Fruit fly (Drosophila melanogaster) whole organism, embryonic: ENCODE measurements around the gene CG14367.

Experiments used
- Aef1 ChIP-seq: fragments of 200-800 bp; sonication (Bioruptor generic); IDR thresholded peaks from 3 replicates; pipeline ENCODE4 v1.3.6; 2022; ENCODE audit warnings: missing biosample characterization, missing genetic modification characterization
- BtbVII ChIP-seq: fragments of 200-800 bp; sonication (Bioruptor generic); optimal IDR thresholded peaks from 3 replicates; lab custom pipeline; 2017; ENCODE audit warnings: missing biosample characterization, mild to moderate bottlenecking, missing genetic modification characterization
- CG10267 ChIP-seq: fragments of 200-800 bp; sonication (Bioruptor generic); optimal IDR thresholded peaks from 2 replicates; lab custom pipeline; 2018; ENCODE audit warnings: missing biosample characterization, mild to moderate bottlenecking, missing genetic modification characterization, moderate library complexity
- CG10543 ChIP-seq: fragments of 200-800 bp; sonication (Bioruptor generic); optimal IDR thresholded peaks from 3 replicates; lab custom pipeline; 2017; ENCODE audit warnings: missing biosample characterization, mild to moderate bottlenecking, missing genetic modification characterization, moderate library complexity
- CG12104 ChIP-seq: fragments of 200-800 bp; sonication (Bioruptor generic); optimal IDR thresholded peaks from 3 replicates; lab custom pipeline; 2016; ENCODE audit warnings: missing biosample characterization, missing genetic modification characterization
- CG13296 ChIP-seq: fragments of 200-800 bp; sonication (Bioruptor generic); optimal IDR thresholded peaks from 3 replicates; lab custom pipeline; 2018; ENCODE audit warnings: missing biosample characterization, mild to moderate bottlenecking, missing genetic modification characterization
- CG13894 ChIP-seq: fragments of 200-800 bp; sonication (Bioruptor generic); optimal IDR thresholded peaks from 3 replicates; lab custom pipeline; 2018; ENCODE audit warnings: missing biosample characterization, mild to moderate bottlenecking, missing genetic modification characterization, moderate library complexity
- CG14050 ChIP-seq: fragments of 200-800 bp; sonication (Bioruptor generic); IDR thresholded peaks from 3 replicates; pipeline ENCODE4 v1.3.6; 2022; ENCODE audit warnings: missing biosample characterization, missing genetic modification characterization
- CG14667 ChIP-seq: fragments of 200-800 bp; sonication (Bioruptor generic); IDR thresholded peaks from 2 replicates; pipeline ENCODE4 v1.3.6; 2022; ENCODE audit warnings: missing biosample characterization, missing genetic modification characterization
- CG15011 ChIP-seq: fragments of 200-800 bp; sonication (Bioruptor generic); optimal IDR thresholded peaks from 3 replicates; lab custom pipeline; 2018; ENCODE audit warnings: missing biosample characterization, mild to moderate bottlenecking, missing genetic modification characterization
- CG15479 ChIP-seq: fragments of 200-800 bp; sonication (Bioruptor generic); optimal IDR thresholded peaks from 3 replicates; lab custom pipeline; 2019; ENCODE audit warnings: missing biosample characterization, mild to moderate bottlenecking, missing genetic modification characterization, moderate library complexity
- CG15601 ChIP-seq: fragments of 200-800 bp; sonication (Bioruptor generic); optimal IDR thresholded peaks from 3 replicates; lab custom pipeline; 2019; ENCODE audit warnings: missing biosample characterization, mild to moderate bottlenecking, missing genetic modification characterization, moderate library complexity
- CG17385 ChIP-seq: fragments of 200-800 bp; sonication (Bioruptor generic); optimal IDR thresholded peaks from 3 replicates; lab custom pipeline; 2018; ENCODE audit warnings: missing biosample characterization, mild to moderate bottlenecking, missing genetic modification characterization
- CG1832 ChIP-seq: fragments of 200-800 bp; sonication (Bioruptor generic); optimal IDR thresholded peaks from 2 replicates; lab custom pipeline; 2017; ENCODE audit warnings: missing biosample characterization, mild to moderate bottlenecking, missing genetic modification characterization, inconsistent platforms
- CG3065 ChIP-seq: fragments of 200-800 bp; sonication (Bioruptor generic); optimal IDR thresholded peaks from 2 replicates; lab custom pipeline; 2016; ENCODE audit warnings: missing biosample characterization, missing genetic modification characterization
- CG3163 ChIP-seq: fragments of 200-800 bp; sonication (Bioruptor generic); optimal IDR thresholded peaks from 3 replicates; lab custom pipeline; 2016; ENCODE audit warnings: missing biosample characterization, missing genetic modification characterization
- CG34422 ChIP-seq: fragments of 200-800 bp; sonication (Bioruptor generic); IDR thresholded peaks from 3 replicates; pipeline ENCODE4 v1.3.6; 2022; ENCODE audit warnings: missing biosample characterization, missing genetic modification characterization
- CG6272 ChIP-seq: fragments of 200-800 bp; sonication (Bioruptor generic); IDR thresholded peaks from 2 replicates; pipeline ENCODE4 v1.3.6; 2022; ENCODE audit warnings: missing biosample characterization, missing genetic modification characterization
- CG6683 ChIP-seq: fragments of 200-800 bp; sonication (Bioruptor generic); optimal IDR thresholded peaks from 2 replicates; lab custom pipeline; 2017; ENCODE audit warnings: missing biosample characterization, mild to moderate bottlenecking, missing genetic modification characterization, missing genetic modification reagents
- CG7556 ChIP-seq: fragments of 200-800 bp; sonication (Bioruptor generic); optimal IDR thresholded peaks from 2 replicates; lab custom pipeline; 2017; ENCODE audit warnings: missing biosample characterization, mild to moderate bottlenecking, missing genetic modification characterization
- CG8089 ChIP-seq: fragments of 200-800 bp; sonication (Bioruptor generic); optimal IDR thresholded peaks from 3 replicates; lab custom pipeline; 2016; ENCODE audit warnings: missing biosample characterization, missing genetic modification characterization
- D19B ChIP-seq: fragments of 200-800 bp; sonication (Bioruptor generic); optimal IDR thresholded peaks from 2 replicates; lab custom pipeline; 2017; ENCODE audit warnings: missing biosample characterization, mild to moderate bottlenecking, missing genetic modification characterization
- Dad ChIP-seq: fragments of 200-800 bp; sonication (Bioruptor generic); optimal IDR thresholded peaks from 3 replicates; lab custom pipeline; 2016; ENCODE audit warnings: missing biosample characterization, missing genetic modification characterization
- Dp ChIP-seq: fragments of 200-800 bp; sonication (Bioruptor generic); optimal IDR thresholded peaks from 2 replicates; lab custom pipeline; 2018; ENCODE audit warnings: missing biosample characterization, mild to moderate bottlenecking, missing genetic modification characterization, moderate library complexity
- Hr51 ChIP-seq, 2 experiments: fragments of 200-800 bp; sonication (Bioruptor generic); optimal IDR thresholded peaks; 2 replicates in 1 of 2; 3 replicates in 1 of 2; lab custom pipeline; 2016 to 2018; ENCODE audit warnings: missing biosample characterization in 2 of 2, missing genetic modification characterization in 2 of 2, mild to moderate bottlenecking in 1 of 2, moderate library complexity in 1 of 2
- MESR4 ChIP-seq: fragments of 200-800 bp; sonication (Bioruptor generic); optimal IDR thresholded peaks from 2 replicates; lab custom pipeline; 2018; ENCODE audit warnings: missing biosample characterization, mild to moderate bottlenecking, missing genetic modification characterization, moderate library complexity
- Mrtf ChIP-seq: fragments of 200-800 bp; sonication (Bioruptor generic); IDR thresholded peaks from 3 replicates; pipeline ENCODE4 v1.3.6; 2022; ENCODE audit warnings: missing biosample characterization, missing genetic modification characterization
- Opbp ChIP-seq: fragments of 200-800 bp; sonication (Bioruptor generic); IDR thresholded peaks from 3 replicates; pipeline ENCODE4 v1.3.6; 2022; ENCODE audit warnings: missing biosample characterization, missing genetic modification characterization; ENCODE audit not compliant: partially characterized antibody
- Sox102F ChIP-seq: fragments of 200-800 bp; sonication (Bioruptor generic); optimal IDR thresholded peaks from 2 replicates; lab custom pipeline; 2018; ENCODE audit warnings: missing biosample characterization, mild to moderate bottlenecking, missing genetic modification characterization, moderate library complexity
- YL-1 ChIP-seq: fragments of 200-800 bp; sonication (Bioruptor generic); optimal IDR thresholded peaks from 3 replicates; lab custom pipeline; 2017; ENCODE audit warnings: missing biosample characterization, mild to moderate bottlenecking, missing genetic modification characterization
- bowl ChIP-seq: fragments of 200-800 bp; sonication (Bioruptor generic); IDR thresholded peaks from 2 replicates; pipeline ENCODE4 v1.3.6; 2022; ENCODE audit warnings: missing biosample characterization, missing genetic modification characterization
- ci ChIP-seq: fragments of 200-800 bp; sonication (Bioruptor generic); IDR thresholded peaks from 3 replicates; pipeline ENCODE4 v1.3.6; 2022; ENCODE audit warnings: missing biosample characterization, missing genetic modification characterization
- ems ChIP-seq: fragments of 200-800 bp; sonication (Bioruptor generic); optimal IDR thresholded peaks from 3 replicates; lab custom pipeline; 2016; ENCODE audit warnings: missing biosample characterization, missing genetic modification characterization
- her ChIP-seq: fragments of 200-800 bp; sonication (Bioruptor generic); optimal IDR thresholded peaks from 2 replicates; lab custom pipeline; 2016; ENCODE audit warnings: missing biosample characterization, missing genetic modification characterization
- kay ChIP-seq: fragments of 200-800 bp; sonication (Bioruptor generic); optimal IDR thresholded peaks from 2 replicates; lab custom pipeline; 2016; ENCODE audit warnings: missing biosample characterization, missing genetic modification characterization
- nerfin-1 ChIP-seq: fragments of 200-800 bp; sonication (Bioruptor generic); optimal IDR thresholded peaks from 3 replicates; lab custom pipeline; 2019; ENCODE audit warnings: missing biosample characterization, mild to moderate bottlenecking, missing genetic modification characterization, moderate library complexity
- oc ChIP-seq: fragments of 200-800 bp; sonication (Bioruptor generic); optimal IDR thresholded peaks from 2 replicates; lab custom pipeline; 2018; ENCODE audit warnings: missing biosample characterization, mild to moderate bottlenecking, missing genetic modification characterization, moderate library complexity
- org-1 ChIP-seq: fragments of 200-800 bp; sonication (Bioruptor generic); optimal IDR thresholded peaks from 2 replicates; lab custom pipeline; 2017; ENCODE audit warnings: missing biosample characterization, missing genetic modification characterization
- pan ChIP-seq, 4 experiments: fragments of >200 bp in 3 of 4; fragments of 200-800 bp in 1 of 4; sonication (Bioruptor generic) in 1 of 4; optimal IDR thresholded peaks in 3 of 4; IDR thresholded peaks in 1 of 4; 2 replicates each; pipeline versions ENCODE4 v1.3.6 to Lab custom; 2017 to 2022; ENCODE audit warnings: missing biosample characterization in 2 of 4, missing genetic modification characterization in 2 of 4, mixed read lengths in 1 of 4
- phol ChIP-seq: fragments of 200-800 bp; sonication (Bioruptor generic); optimal IDR thresholded peaks from 3 replicates; lab custom pipeline; 2018; ENCODE audit warnings: missing biosample characterization, mild to moderate bottlenecking, missing genetic modification characterization, moderate library complexity
- rib ChIP-seq: fragments of 200-800 bp; sonication (Bioruptor generic); IDR thresholded peaks from 2 replicates; pipeline ENCODE4 v1.3.6; 2022; ENCODE audit warnings: missing biosample characterization, missing genetic modification characterization
- ro ChIP-seq: fragments of 200-800 bp; sonication (Bioruptor generic); IDR thresholded peaks from 2 replicates; pipeline ENCODE4 v1.3.6; 2022; ENCODE audit warnings: missing biosample characterization, missing genetic modification characterization
- sim ChIP-seq: fragments of 200-800 bp; sonication (Bioruptor generic); IDR thresholded peaks from 2 replicates; pipeline ENCODE4 v1.3.6; 2022; ENCODE audit warnings: missing biosample characterization, missing genetic modification characterization
- stwl ChIP-seq: fragments of 200-800 bp; sonication (Bioruptor generic); optimal IDR thresholded peaks from 3 replicates; lab custom pipeline; 2018; ENCODE audit warnings: missing biosample characterization, mild to moderate bottlenecking, missing genetic modification characterization, moderate library complexity
- tup ChIP-seq: fragments of 200-800 bp; sonication (Bioruptor generic); optimal IDR thresholded peaks from 2 replicates; lab custom pipeline; 2016; ENCODE audit warnings: missing biosample characterization, mild to moderate bottlenecking, missing genetic modification characterization, moderate library complexity
- unc-4 ChIP-seq: fragments of 200-800 bp; sonication (Bioruptor generic); IDR thresholded peaks from 2 replicates; pipeline ENCODE4 v1.3.6; 2022; ENCODE audit warnings: missing biosample characterization, missing genetic modification characterization; ENCODE audit not compliant: partially characterized antibody
- zf30C ChIP-seq: fragments of 200-800 bp; sonication (Bioruptor generic); optimal IDR thresholded peaks from 3 replicates; lab custom pipeline; 2018; ENCODE audit warnings: missing biosample characterization, mild to moderate bottlenecking, missing genetic modification characterization

CG14367 gene

dm6 chr3R:13644778-13645660 lies 48.8 kb upstream of the CG14367 start (continued):
- TF ChIP-seq Aef1 (GFP tag; lab: Robert Waterston, UW) (no peak), ro (GFP tag; lab: Robert Waterston, UW) (no peak), BtbVII (GFP tag; lab: Kevin White, UChicago) (peak; percentile 47), unc-4 (GFP tag; lab: Robert Waterston, UW) (no peak), CG13296 (peak; percentile 27), CG14050 (GFP tag; lab: Robert Waterston, UW) (peak; percentile 49; the same call in 1 of the 3 replicates), CG10543 (peak; percentile 19), Hr51 (GFP tag; optimal IDR thresholded peaks at IDR 0.05; lab: Kevin White, UChicago) (no peak), Opbp (GFP tag; lab: Robert Waterston, UW) (no peak), Dp (no peak), CG8089 (GFP tag; lab: Kevin White, UChicago) (no peak), stwl (tag; lab: Kevin White, UChicago) (no peak), MESR4 (GFP tag; lab: Kevin White, UChicago) (no peak), CG34422 (GFP tag; lab: Robert Waterston, UW) (peak; percentile 84; the same call in 1 of the 3 replicates), CG17385 (GFP tag; lab: Kevin White, UChicago) (peak; percentile 32), tup (GFP tag; lab: Kevin White, UChicago) (peak; percentile 18), CG7556 (GFP tag; lab: Kevin White, UChicago) (peak; percentile 34), CG12104 (GFP tag; lab: Kevin White, UChicago) (no peak), Sox102F (no peak), CG13894 (tag; lab: Kevin White, UChicago) (no peak), oc (tag; lab: Kevin White, UChicago) (no peak), D19B (peak; percentile 10), nerfin-1 (tag; lab: Kevin White, UChicago) (peak; percentile 5), CG15011 (GFP tag; lab: Kevin White, UChicago) (peak; percentile 8), rib (GFP tag; lab: Robert Waterston, UW) (0 out of 2 replicates have a peak, but pooled peaks have one; percentile 12), her (GFP tag; lab: Kevin White, UChicago) (no peak), CG10267 (peak; percentile 33), CG15479 (GFP tag; lab: Kevin White, UChicago) (peak; percentile 8), CG15601 (tag; lab: Kevin White, UChicago) (peak; percentile 29), ems (GFP tag; lab: Kevin White, UChicago) (peak; percentile 39), kay (GFP tag; lab: Kevin White, UChicago) (peak; percentile 6), CG14667 (no peak), ci (GFP tag; lab: Robert Waterston, UW) (peak; percentile 70; the same call in 2 of the 3 replicates), bowl (GFP tag; lab: Robert Waterston, UW) (0 out of 2 replicates have a peak, but pooled peaks have one; percentile 8), CG1832 (GFP tag; lab: Kevin White, UChicago) (peak; percentile 53), pan (optimal IDR thresholded peaks at IDR 0.05; lab: Kevin White, UChicago) (no peak), pan (GFP tag; optimal IDR thresholded peaks at IDR 0.05 in 1 of 2, IDR thresholded peaks at IDR 0.05 in 1 of 2) (peak in 1 of 2 experiments; percentile 55), CG6272 (GFP tag; lab: Robert Waterston, UW) (no peak), sim (GFP tag; lab: Robert Waterston, UW) (0 out of 2 replicates have a peak, but pooled peaks have one; percentile 5), CG6683 (GFP tag; lab: Kevin White, UChicago) (peak; percentile 25), Dad (GFP tag; lab: Kevin White, UChicago) (no peak), YL-1 (GFP tag; lab: Kevin White, UChicago) (peak; percentile 83), org-1 (GFP tag; lab: Kevin White, UChicago) (no peak), CG3065 (no peak), Mrtf (GFP tag; lab: Robert Waterston, UW) (no peak), phol (tag; lab: Kevin White, UChicago) (peak; percentile 90), CG3163 (GFP tag; lab: Kevin White, UChicago) (peak; percentile 92), zf30C (peak; percentile 68)
